Fruit fly (Drosophila melanogaster) whole organism, pupa: ENCODE measurements around the gene Rap1.
A peak's percentile ranks its signal among the peaks of the same experiment; 100 is the strongest.

Experiments used
- CG10348 ChIP-seq: fragments of 200-800 bp; sonication (Bioruptor generic); IDR thresholded peaks from 2 replicates; pipeline ENCODE4 v1.3.6; 2022; ENCODE audit warnings: missing biosample characterization, missing genetic modification characterization
- CG12605 ChIP-seq: fragments of 200-800 bp; sonication (Bioruptor generic); IDR thresholded peaks from 2 replicates; pipeline ENCODE4 v1.3.6; 2022; ENCODE audit warnings: missing biosample characterization, missing genetic modification characterization
- CG13204 ChIP-seq: fragments of 200-800 bp; sonication (Bioruptor generic); optimal IDR thresholded peaks from 2 replicates; lab custom pipeline; 2018; ENCODE audit warnings: missing biosample characterization, mild to moderate bottlenecking, missing genetic modification characterization, moderate library complexity
- CG14655 ChIP-seq: fragments of 200-800 bp; sonication (Bioruptor generic); optimal IDR thresholded peaks from 3 replicates; lab custom pipeline; 2017; ENCODE audit warnings: mild to moderate bottlenecking, missing biosample characterization, missing genetic modification reagents, missing genetic modification characterization
- CG15710 ChIP-seq: fragments of 200-800 bp; sonication (Bioruptor generic); optimal IDR thresholded peaks from 2 replicates; lab custom pipeline; 2018; ENCODE audit warnings: missing biosample characterization, mild to moderate bottlenecking, missing genetic modification characterization, moderate library complexity
- CG17806 ChIP-seq: fragments of 200-800 bp; sonication (Bioruptor generic); optimal IDR thresholded peaks from 2 replicates; lab custom pipeline; 2018; ENCODE audit warnings: missing biosample characterization, mild to moderate bottlenecking, missing genetic modification characterization, moderate library complexity
- CG32121 ChIP-seq: fragments of 200-800 bp; sonication (Bioruptor generic); IDR thresholded peaks from 2 replicates; pipeline ENCODE4 v1.3.6; 2022; ENCODE audit warnings: missing biosample characterization, missing genetic modification characterization
- CG34367 ChIP-seq: fragments of 200-800 bp; sonication (Bioruptor generic); optimal IDR thresholded peaks from 2 replicates; lab custom pipeline; 2018; ENCODE audit warnings: missing biosample characterization, mild to moderate bottlenecking, missing genetic modification characterization
- CG4496 ChIP-seq: fragments of 200-800 bp; sonication (Bioruptor generic); IDR thresholded peaks from 3 replicates; pipeline ENCODE4 v1.3.6; 2022; ENCODE audit warnings: missing biosample characterization, missing genetic modification characterization
- CG8159 ChIP-seq: fragments of 200-800 bp; sonication (Bioruptor generic); optimal IDR thresholded peaks from 3 replicates; lab custom pipeline; 2018; ENCODE audit warnings: missing biosample characterization, mild to moderate bottlenecking, missing genetic modification characterization, moderate library complexity
- CG8301 ChIP-seq: fragments of 200-800 bp; sonication (Bioruptor generic); optimal IDR thresholded peaks from 2 replicates; lab custom pipeline; 2018; ENCODE audit warnings: missing biosample characterization, mild to moderate bottlenecking, missing genetic modification characterization
- CG9948 ChIP-seq: fragments of 200-800 bp; sonication (Bioruptor generic); optimal IDR thresholded peaks from 2 replicates; lab custom pipeline; 2018; ENCODE audit warnings: missing biosample characterization, mild to moderate bottlenecking, missing genetic modification characterization, moderate library complexity
- D1 ChIP-seq: fragments of 200-800 bp; sonication (Bioruptor generic); optimal IDR thresholded peaks from 2 replicates; lab custom pipeline; 2018; ENCODE audit warnings: missing biosample characterization, mild to moderate bottlenecking, missing genetic modification characterization, moderate library complexity
- EcR ChIP-seq: fragments of 200-800 bp; sonication (Bioruptor generic); optimal IDR thresholded peaks from 3 replicates; lab custom pipeline; 2019; ENCODE audit warnings: missing biosample characterization, missing genetic modification characterization, mild to moderate bottlenecking, moderate library complexity, missing genetic modification reagents
- Ets98B ChIP-seq: fragments of 200-800 bp; sonication (Bioruptor generic); IDR thresholded peaks from 2 replicates; pipeline ENCODE4 v1.3.6; 2022; ENCODE audit warnings: missing biosample characterization, missing genetic modification characterization
- Pif1A ChIP-seq: fragments of 200-800 bp; sonication (Bioruptor generic); optimal IDR thresholded peaks from 3 replicates; lab custom pipeline; 2016; ENCODE audit warnings: missing biosample characterization, missing genetic modification characterization
- Pif1B ChIP-seq: fragments of 200-800 bp; sonication (Bioruptor generic); optimal IDR thresholded peaks from 3 replicates; lab custom pipeline; 2016; ENCODE audit warnings: missing biosample characterization, missing genetic modification characterization
- Snoo ChIP-seq: fragments of 200-800 bp; sonication (Bioruptor generic); optimal IDR thresholded peaks from 3 replicates; lab custom pipeline; 2017; ENCODE audit warnings: missing biosample characterization, mild to moderate bottlenecking, missing genetic modification characterization, inconsistent platforms
- fd96Ca ChIP-seq: fragments of 200-800 bp; sonication (Bioruptor generic); IDR thresholded peaks from 3 replicates; pipeline ENCODE4 v1.3.6; 2022; ENCODE audit warnings: missing biosample characterization, missing genetic modification characterization
- gl ChIP-seq: fragments of 200-800 bp; sonication (Bioruptor generic); optimal IDR thresholded peaks from 2 replicates; lab custom pipeline; 2018; ENCODE audit warnings: missing biosample characterization, mild to moderate bottlenecking, missing genetic modification characterization
- rn ChIP-seq: fragments of 200-800 bp; sonication (Bioruptor generic); IDR thresholded peaks from 2 replicates; pipeline ENCODE4 v1.3.6; 2022; ENCODE audit warnings: missing biosample characterization, missing genetic modification characterization

Gene Rap1

dm6 chr3L:1855491-1855890 is 6.5 kb downstream of the Rap1 start, which contains the start of gene CNMa:
TSS of gene CNMa (minus strand) at chr3L:1855591.
- no peak for TF ChIP-seq EcR
- no peak for TF ChIP-seq Pif1A (GFP tag; lab: Kevin White, UChicago)
- TF ChIP-seq CG10348 (GFP tag; lab: Robert Waterston, UW) = no peak
- TF ChIP-seq fd96Ca (GFP tag; lab: Robert Waterston, UW) = no peak
- no peak for TF ChIP-seq D1 (tag; lab: Kevin White, UChicago)
- no peak for TF ChIP-seq CG14655 (GFP tag; lab: Kevin White, UChicago)
- TF ChIP-seq CG13204 (GFP tag; lab: Kevin White, UChicago) = no peak
- no peak for TF ChIP-seq CG15710 (tag; lab: Kevin White, UChicago)
- no peak for TF ChIP-seq Ets98B (GFP tag; lab: Robert Waterston, UW)
- TF ChIP-seq CG4496 (GFP tag; lab: Robert Waterston, UW) = no peak
- TF ChIP-seq CG9948 = no peak
- no peak for TF ChIP-seq CG8301
- no peak for TF ChIP-seq CG32121 (GFP tag; lab: Robert Waterston, UW)
- no peak for TF ChIP-seq CG8159
- no peak for TF ChIP-seq Snoo (tag; lab: Kevin White, UChicago)
- TF ChIP-seq CG17806 = no peak

dm6 chr3L:1853277-1853676 is 8.8 kb downstream of the Rap1 start:
- TF ChIP-seq EcR (peak; percentile 25), CG10348 (GFP tag; lab: Robert Waterston, UW) (no peak)
- TF ChIP-seq, all 21 proteins: peak for 1

dm6 chr3L:1850498-1850897 is 11.5 kb downstream of the Rap1 start:
- TF ChIP-seq gl (tag; lab: Kevin White, UChicago) = no peak
- no peak for TF ChIP-seq CG15710 (tag; lab: Kevin White, UChicago)
- no peak for TF ChIP-seq CG32121 (GFP tag; lab: Robert Waterston, UW)
- TF ChIP-seq CG14655 (GFP tag; lab: Kevin White, UChicago) = no peak
- TF ChIP-seq CG13204 (GFP tag; lab: Kevin White, UChicago) = no peak
- no peak for TF ChIP-seq fd96Ca (GFP tag; lab: Robert Waterston, UW)
- TF ChIP-seq CG17806 = no peak
- no peak for TF ChIP-seq D1 (tag; lab: Kevin White, UChicago)
- TF ChIP-seq CG8301 = no peak
- TF ChIP-seq rn (GFP tag; lab: Robert Waterston, UW) = no peak
- no peak for TF ChIP-seq CG4496 (GFP tag; lab: Robert Waterston, UW)
- TF ChIP-seq Ets98B (GFP tag; lab: Robert Waterston, UW) = no peak
- no peak for TF ChIP-seq EcR
- no peak for TF ChIP-seq CG8159
- no peak for TF ChIP-seq Pif1B (GFP tag; lab: Kevin White, UChicago)
- no peak for TF ChIP-seq Pif1A (GFP tag; lab: Kevin White, UChicago)
- TF ChIP-seq CG9948 = no peak
- TF ChIP-seq, all 21 proteins: peak for 0

DNA sequence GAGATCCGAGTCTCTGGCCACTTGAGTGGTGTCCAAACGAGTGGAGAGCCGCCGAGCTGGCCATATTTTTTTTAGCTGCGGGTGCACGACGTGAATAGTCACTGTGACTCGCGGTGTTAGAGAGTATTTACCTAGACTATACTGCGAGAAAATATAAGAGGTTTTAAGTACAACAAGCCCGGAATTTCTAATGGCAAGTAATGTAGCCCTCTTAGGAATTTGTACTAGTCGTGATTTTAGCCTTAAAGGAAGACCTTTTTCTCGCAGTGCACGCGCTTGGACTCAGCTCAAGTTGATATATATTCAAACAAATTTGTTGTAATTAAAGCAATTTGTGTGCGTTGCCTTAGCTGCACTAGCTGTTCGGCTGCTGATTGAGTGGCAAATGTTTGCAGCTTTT is 17.4 kb downstream of the Rap1 start:
- TF ChIP-seq Pif1A (GFP tag; lab: Kevin White, UChicago) (no peak), CG9948 (no peak), CG32121 (GFP tag; lab: Robert Waterston, UW) (peak; percentile 89), CG15710 (tag; lab: Kevin White, UChicago) (no peak), Ets98B (GFP tag; lab: Robert Waterston, UW) (peak; percentile 88), D1 (tag; lab: Kevin White, UChicago) (no peak), CG4496 (GFP tag; lab: Robert Waterston, UW) (peak; percentile 86), CG12605 (peak; percentile 32; the same call in 1 of the 2 replicates), fd96Ca (GFP tag; lab: Robert Waterston, UW) (peak; percentile 86), rn (GFP tag; lab: Robert Waterston, UW) (peak; percentile 59; the same call in 1 of the 2 replicates), gl (tag; lab: Kevin White, UChicago) (no peak), CG17806 (no peak), CG8301 (peak; percentile 57), CG10348 (GFP tag; lab: Robert Waterston, UW) (0 out of 2 replicates have a peak, but pooled peaks have one; percentile 36), EcR (no peak), CG13204 (GFP tag; lab: Kevin White, UChicago) (no peak), CG14655 (GFP tag; lab: Kevin White, UChicago) (peak; percentile 47)

dm6 chr3L:1841984-1842383 is 20.1 kb downstream of the Rap1 start, which contains the start of gene Cpr62Bc:
TSS of gene Cpr62Bc (minus strand) at chr3L:1842084.
- TF ChIP-seq fd96Ca (GFP tag; lab: Robert Waterston, UW) (no peak), gl (tag; lab: Kevin White, UChicago) (peak; percentile 12)

DNA sequence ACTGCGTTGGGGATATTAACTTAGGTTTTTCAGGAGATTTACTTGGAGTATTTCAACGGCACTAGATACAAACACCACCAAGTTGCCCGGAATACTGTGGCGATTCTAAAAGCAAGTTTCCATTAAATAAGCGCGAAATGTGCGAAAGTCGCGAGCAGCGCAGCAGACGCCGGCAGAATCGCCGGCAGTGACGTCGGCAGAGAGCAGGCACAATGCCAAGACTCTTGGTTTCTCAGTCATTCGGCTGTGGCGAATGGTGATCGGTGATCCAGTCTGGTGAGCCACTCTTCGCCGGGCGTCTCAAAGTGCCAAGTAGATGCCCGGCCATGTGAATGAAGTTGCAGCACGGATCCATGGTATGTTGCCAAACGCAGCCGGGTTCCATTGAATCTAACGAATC is 27.0 kb downstream of the Rap1 start, which contains the start of gene Cpr62Bb:
TSS of gene Cpr62Bb (minus strand) at position 101 of the 400 bp plus-strand sequence.
- no peak for TF ChIP-seq CG8159
- TF ChIP-seq CG34367 (tag; lab: Kevin White, UChicago) = no peak
- no peak for TF ChIP-seq Pif1B (GFP tag; lab: Kevin White, UChicago)
- no peak for TF ChIP-seq rn (GFP tag; lab: Robert Waterston, UW)
- no peak for TF ChIP-seq CG4496 (GFP tag; lab: Robert Waterston, UW)
- TF ChIP-seq CG9948 = no peak
- TF ChIP-seq fd96Ca (GFP tag; lab: Robert Waterston, UW) = no peak
- no peak for TF ChIP-seq CG8301
- no peak for TF ChIP-seq gl (tag; lab: Kevin White, UChicago)
- TF ChIP-seq, all 21 proteins: peak for 0
